Worm (Caenorhabditis elegans) whole organism, late embryonic: ENCODE results near the gene T02G5.3.

Experiments
- ceh-9 ChIP-seq: sonication (generic microtip); optimal IDR thresholded peaks from 2 replicates; lab custom pipeline; 2016; ENCODE audit warnings: mild to moderate bottlenecking, missing genetic modification characterization, inconsistent platforms, missing compliant biosample characterization
- nhr-11 ChIP-seq: fragments of 150-350 bp; optimal IDR thresholded peaks from 2 replicates; lab custom pipeline; 2014; ENCODE audit warnings: missing biosample characterization, missing genetic modification characterization
- pqm-1 ChIP-seq: sonication (generic microtip); optimal IDR thresholded peaks from 2 replicates; lab custom pipeline; 2016; ENCODE audit warnings: missing genetic modification characterization, missing compliant biosample characterization
- pros-1 ChIP-seq: fragments of 150-350 bp; optimal IDR thresholded peaks from 2 replicates; lab custom pipeline; 2014; ENCODE audit warnings: missing biosample characterization, missing genetic modification reagents, missing genetic modification characterization
- ztf-16 ChIP-seq: sonication (generic microtip); optimal IDR thresholded peaks from 2 replicates; lab custom pipeline; 2017; ENCODE audit warnings: missing genetic modification characterization, missing compliant biosample characterization

DNA sequence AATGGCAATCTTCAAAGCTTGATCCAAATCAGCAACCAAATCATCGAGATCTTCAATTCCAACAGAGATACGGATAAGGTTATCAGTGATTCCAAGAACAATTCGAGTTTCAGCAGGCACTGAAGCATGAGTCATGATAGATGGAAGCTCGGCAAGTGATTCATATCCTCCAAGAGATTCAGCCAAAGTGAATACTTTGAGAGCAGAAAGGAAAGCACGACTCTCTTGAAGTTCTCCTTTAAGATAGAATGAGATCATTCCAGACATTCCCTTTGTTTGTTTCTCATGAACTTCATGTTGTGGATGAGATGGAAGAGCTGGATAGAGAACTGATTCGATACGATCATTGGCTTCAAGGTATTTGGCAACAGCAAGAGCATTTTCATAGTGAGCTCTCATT is 36.9 kb upstream of the T02G5.3 start:
- TF ChIP-seq pros-1 (tag; lab: Kevin White, UChicago) = no peak
- no peak for TF ChIP-seq pqm-1 (tag; lab: Kevin White, UChicago)
- no peak for TF ChIP-seq nhr-11 (tag; lab: Kevin White, UChicago)
- no peak for TF ChIP-seq ztf-16 (tag; lab: Kevin White, UChicago)
- TF ChIP-seq ceh-9 (tag; lab: Kevin White, UChicago) = no peak
